Worm (Caenorhabditis elegans) whole organism, L4 larva: ENCODE measurements around the gene ztf-8.

ENCODE experiments used
- D1046.2 ChIP-seq: fragments of 200-800 bp; sonication (Bioruptor generic); IDR thresholded peaks from 2 replicates; pipeline ENCODE4 v1.3.6; 2022; ENCODE audit warnings: missing genetic modification characterization, missing compliant biosample characterization
- F44E2.7 ChIP-seq: fragments of 200-800 bp; sonication (Bioruptor generic); IDR thresholded peaks from 2 replicates; pipeline ENCODE4 v2.1.2; 2022; ENCODE audit warnings: missing genetic modification characterization, missing compliant biosample characterization
- T26A8.4 ChIP-seq: fragments of 200-800 bp; sonication (Bioruptor generic); IDR thresholded peaks from 2 replicates; pipeline ENCODE4 v1.3.6; 2022; ENCODE audit warnings: missing genetic modification characterization, missing compliant biosample characterization
- ZK337.2 ChIP-seq: fragments of 200-800 bp; sonication (Bioruptor generic); IDR thresholded peaks from 2 replicates; pipeline ENCODE4 v1.3.6; 2022; ENCODE audit warnings: missing genetic modification reagents, missing genetic modification characterization, missing compliant biosample characterization
- aha-1 ChIP-seq: fragments of 150-350 bp; peaks from one replicate; lab custom pipeline; 2014; ENCODE audit warnings: missing biosample characterization, missing genetic modification characterization
- aly-2 ChIP-seq: sonication (generic microtip); optimal IDR thresholded peaks from 2 replicates; lab custom pipeline; 2018; ENCODE audit warnings: missing biosample characterization, missing genetic modification characterization
- ama-1 ChIP-seq: fragments of 150-350 bp; optimal IDR thresholded peaks from 2 replicates; lab custom pipeline; 2014; ENCODE audit warnings: inconsistent platforms, mixed read lengths
- ceh-20 ChIP-seq: fragments of 200-800 bp; sonication (Bioruptor generic); IDR thresholded peaks from 2 replicates; pipeline ENCODE4 v1.3.6; 2022; ENCODE audit warnings: missing genetic modification reagents, missing genetic modification characterization, missing compliant biosample characterization
- ceh-62 ChIP-seq: sonication (generic microtip); optimal IDR thresholded peaks from 2 replicates; lab custom pipeline; 2017; ENCODE audit warnings: missing biosample characterization, missing genetic modification characterization
- ctbp-1 ChIP-seq: fragments of 200-800 bp; sonication (Bioruptor generic); IDR thresholded peaks from 2 replicates; pipeline ENCODE4 v1.3.6; 2022; ENCODE audit warnings: missing genetic modification reagents, missing genetic modification characterization, missing compliant biosample characterization
- daf-16 ChIP-seq, 3 experiments: sonication (generic microtip); optimal IDR thresholded peaks; 2 replicates each; lab custom pipeline; 2016 to 2017; ENCODE audit warnings: missing genetic modification characterization in 3 of 3, missing genetic modification reagents in 3 of 3, mild to moderate bottlenecking in 2 of 3, missing compliant biosample characterization in 2 of 3, missing biosample characterization in 1 of 3, moderate library complexity in 1 of 3
- daf-8 ChIP-seq: fragments of 200-800 bp; sonication (Bioruptor generic); IDR thresholded peaks from 2 replicates; pipeline ENCODE4 v1.3.6; 2022; ENCODE audit warnings: missing genetic modification characterization, missing compliant biosample characterization
- dmd-8 ChIP-seq: fragments of 200-800 bp; sonication (Bioruptor generic); IDR thresholded peaks from 2 replicates; pipeline ENCODE4 v1.3.6; 2022; ENCODE audit warnings: missing genetic modification characterization, missing compliant biosample characterization
- dpl-1 ChIP-seq: fragments of 150-350 bp; optimal IDR thresholded peaks from 2 replicates; lab custom pipeline; 2014; ENCODE audit warnings: missing biosample characterization, missing genetic modification reagents, missing genetic modification characterization
- dve-1 ChIP-seq: sonication (generic microtip); optimal IDR thresholded peaks from 2 replicates; lab custom pipeline; 2017; ENCODE audit warnings: antibody characterized with exemption, mild to moderate bottlenecking, missing genetic modification characterization, missing compliant biosample characterization; ENCODE audit not compliant: insufficient read depth
- hlh-11 ChIP-seq: fragments of 200-800 bp; sonication (Bioruptor generic); optimal IDR thresholded peaks from 2 replicates; lab custom pipeline; 2018; ENCODE audit warnings: mild to moderate bottlenecking, missing genetic modification characterization, missing compliant biosample characterization
- hlh-30 ChIP-seq: sonication (generic microtip); optimal IDR thresholded peaks from 2 replicates; lab custom pipeline; 2017; ENCODE audit warnings: antibody characterized with exemption, mild to moderate bottlenecking, missing genetic modification characterization, missing compliant biosample characterization; ENCODE audit not compliant: insufficient read depth
- jun-1 ChIP-seq: fragments of 150-350 bp; optimal IDR thresholded peaks from 2 replicates; lab custom pipeline; 2014; ENCODE audit warnings: missing biosample characterization, missing genetic modification reagents, missing genetic modification characterization
- lim-7 ChIP-seq: fragments of 200-800 bp; sonication (Bioruptor generic); IDR thresholded peaks from 2 replicates; pipeline ENCODE4 v1.3.6; 2022; ENCODE audit warnings: missing genetic modification characterization, missing compliant biosample characterization
- lin-15B ChIP-seq: fragments of 150-350 bp; sonication (generic microtip); optimal IDR thresholded peaks from 3 replicates; lab custom pipeline; 2014; ENCODE audit warnings: missing biosample characterization, missing genetic modification characterization
- lin-39 ChIP-seq: fragments of 150-350 bp; optimal IDR thresholded peaks from 2 replicates; lab custom pipeline; 2014; ENCODE audit warnings: missing biosample characterization, missing genetic modification reagents, missing genetic modification characterization
- lsy-2 ChIP-seq, 2 experiments: fragments of 150-350 bp in 1 of 2; sonication (generic microtip) in 1 of 2; optimal IDR thresholded peaks; 2 replicates each; lab custom pipeline; 2014 to 2017; ENCODE audit warnings: missing biosample characterization in 2 of 2, missing genetic modification characterization in 2 of 2
- madf-9 ChIP-seq: fragments of 200-800 bp; sonication (Bioruptor generic); conservative IDR thresholded peaks from 2 replicates; pipeline ENCODE4 v1.3.6; 2022; ENCODE audit warnings: missing genetic modification reagents, missing genetic modification characterization, missing compliant biosample characterization
- mdl-1 ChIP-seq, 2 experiments: fragments of 150-350 bp in 1 of 2; sonication (generic microtip) in 1 of 2; optimal IDR thresholded peaks; 2 replicates each; lab custom pipeline; 2014 to 2017; ENCODE audit warnings: missing biosample characterization in 2 of 2, missing genetic modification characterization in 2 of 2
- mdt-29 ChIP-seq: fragments of 200-800 bp; sonication (Bioruptor generic); IDR thresholded peaks from 2 replicates; pipeline ENCODE4 v1.3.6; 2022; ENCODE audit warnings: missing genetic modification reagents, missing genetic modification characterization, missing compliant biosample characterization
- mep-1 ChIP-seq: fragments of 150-350 bp; sonication (generic microtip); optimal IDR thresholded peaks from 3 replicates; lab custom pipeline; 2014; ENCODE audit warnings: missing biosample characterization, missing genetic modification characterization
- mes-2 ChIP-seq: sonication (generic microtip); optimal IDR thresholded peaks from 2 replicates; lab custom pipeline; 2016; ENCODE audit warnings: missing genotype, mild to moderate bottlenecking, missing genetic modification characterization, missing compliant biosample characterization; ENCODE audit not compliant: poor library complexity, severe bottlenecking
- nhr-10 ChIP-seq: fragments of 150-350 bp; optimal IDR thresholded peaks from 2 replicates; lab custom pipeline; 2014; ENCODE audit warnings: missing biosample characterization, missing genetic modification characterization
- nhr-28 ChIP-seq: fragments of 150-350 bp; optimal IDR thresholded peaks from 2 replicates; lab custom pipeline; 2014; ENCODE audit warnings: missing biosample characterization, missing genetic modification characterization
- nhr-6 ChIP-seq: fragments of 150-350 bp; optimal IDR thresholded peaks from 2 replicates; lab custom pipeline; 2014; ENCODE audit warnings: missing biosample characterization, missing genetic modification characterization
- nhr-77 ChIP-seq: fragments of 150-350 bp; optimal IDR thresholded peaks from 2 replicates; lab custom pipeline; 2014; ENCODE audit warnings: missing biosample characterization, missing genetic modification characterization
- pha-4 ChIP-seq, 2 experiments: fragments of 150-350 bp in 1 of 2; fragments of 200-800 bp in 1 of 2; sonication (Bioruptor generic) in 1 of 2; IDR thresholded peaks in 1 of 2; optimal IDR thresholded peaks in 1 of 2; 2 replicates each; pipeline versions ENCODE4 v1.3.6 to Lab custom; 2014 to 2022; ENCODE audit warnings: missing genetic modification characterization in 2 of 2, missing genetic modification reagents in 2 of 2, missing biosample characterization in 1 of 2, missing compliant biosample characterization in 1 of 2
- pqm-1 ChIP-seq: sonication (generic microtip); optimal IDR thresholded peaks from 2 replicates; lab custom pipeline; 2017; ENCODE audit warnings: missing biosample characterization, missing genetic modification characterization
- sdz-12 ChIP-seq: fragments of 200-800 bp; sonication (Bioruptor generic); optimal IDR thresholded peaks from 2 replicates; lab custom pipeline; 2018; ENCODE audit warnings: mild to moderate bottlenecking, missing genetic modification characterization, missing compliant biosample characterization
- tra-1 ChIP-seq: fragments of 200-800 bp; sonication (Bioruptor generic); IDR thresholded peaks from 2 replicates; pipeline ENCODE4 v1.3.6; 2022; ENCODE audit warnings: missing genetic modification reagents, missing genetic modification characterization, missing compliant biosample characterization
- unc-62 ChIP-seq, 3 experiments: fragments of 150-350 bp in 1 of 3; sonication (generic microtip); optimal IDR thresholded peaks in 2 of 3; peaks in 1 of 3; 1 replicate in 1 of 3; 2 replicates in 2 of 3; lab custom pipeline; 2014 to 2017; ENCODE audit warnings: missing biosample characterization in 3 of 3, missing genetic modification characterization in 3 of 3, missing genetic modification reagents in 3 of 3, missing genotype in 1 of 3
- ztf-11 ChIP-seq: fragments of 150-350 bp; optimal IDR thresholded peaks from 2 replicates; lab custom pipeline; 2014; ENCODE audit warnings: missing biosample characterization, missing genetic modification characterization

The ztf-8 gene

ce11 chrIII:5227831-5228467, 45.3 kb downstream of the ztf-8 start, which contains the start of the genes C34E10.12, C34E10.10 and atp-2 (continued):
- TF ChIP-seq D1046.2 (GFP tag; lab: Robert Waterston, UW) (no peak), ceh-62 (tag; lab: Kevin White, UChicago) (no peak), aly-2 (tag; lab: Kevin White, UChicago) (no peak), lin-15B (tag; lab: Kevin White, UChicago) (no peak), lin-39 (tag; lab: Kevin White, UChicago) (no peak), ZK337.2 (no peak), F44E2.7 (GFP tag; lab: Robert Waterston, UW) (no peak), dve-1 (peak; percentile 92), T26A8.4 (GFP tag; lab: Robert Waterston, UW) (peak; percentile 60; the same call in 1 of the 2 replicates), nhr-28 (tag; lab: Kevin White, UChicago) (peak; percentile 82), ceh-20 (GFP tag; lab: Robert Waterston, UW) (peak; percentile 47; the same call in 1 of the 2 replicates), aha-1 (tag; lab: Kevin White, UChicago) (peak; percentile 96), sdz-12 (no peak)

- no peak for TF ChIP-seq lim-7 (GFP tag; lab: Robert Waterston, UW)
- no peak for TF ChIP-seq dmd-8 (GFP tag; lab: Robert Waterston, UW)
- TF ChIP-seq hlh-30 = no peak
- peak in 1 of 2 experiments; percentile 23 for TF ChIP-seq unc-62 (GFP tag; optimal IDR thresholded peaks at IDR 0.05 in 1 of 2; lab: Kevin White, UChicago)
- TF ChIP-seq unc-62 (tag; optimal IDR thresholded peaks at IDR 0.05; lab: Kevin White, UChicago) = no peak
- no peak for TF ChIP-seq mdt-29 (GFP tag; lab: Robert Waterston, UW)
- no peak for TF ChIP-seq mdl-1 (tag; optimal IDR thresholded peaks at IDR 0.05; lab: Kevin White, UChicago)
- TF ChIP-seq daf-8 = no peak
These were observed 48.0 kb downstream of the ztf-8 start, which contains the start of gene nex-1 for ce11 chrIII:5225321-5225720. TSS of gene nex-1 (plus strand) at chrIII:5225621.

ce11 chrIII:5224908-5225307, 48.4 kb downstream of the ztf-8 start:
- TF ChIP-seq lin-39 (tag; lab: Kevin White, UChicago) (no peak), pqm-1 (tag; lab: Kevin White, UChicago) (peak; percentile 36), mes-2 (peak; percentile 21), D1046.2 (GFP tag; lab: Robert Waterston, UW) (no peak), madf-9 (GFP tag; lab: Robert Waterston, UW) (0 out of 2 replicates have a peak, but pooled peaks have one; percentile 18), tra-1 (GFP tag; lab: Robert Waterston, UW) (no peak), ctbp-1 (GFP tag; lab: Robert Waterston, UW) (no peak), ztf-11 (tag; lab: Kevin White, UChicago) (no peak), ama-1 (peak; percentile 51), hlh-11 (tag; lab: Kevin White, UChicago) (peak; percentile 36), nhr-77 (tag; lab: Kevin White, UChicago) (peak; percentile 23), nhr-6 (peak; percentile 54), nhr-28 (tag; lab: Kevin White, UChicago) (peak; percentile 52), jun-1 (tag; lab: Kevin White, UChicago) (no peak), lsy-2 (tag; optimal IDR thresholded peaks at IDR 0.05; lab: Kevin White, UChicago) (peak in 1 of 2 experiments; percentile 21), pha-4 (GFP tag; IDR thresholded peaks at IDR 0.05; lab: Robert Waterston, UW) (no peak), pha-4 (tag; optimal IDR thresholded peaks at IDR 0.05; lab: Kevin White, UChicago) (peak; percentile 44), mep-1 (tag; lab: Kevin White, UChicago) (peak; percentile 14), daf-16 (GFP tag; optimal IDR thresholded peaks at IDR 0.05; lab: Kevin White, UChicago) (no peak), daf-16 (tag; optimal IDR thresholded peaks at IDR 0.05; lab: Kevin White, UChicago) (peak; percentile 73), nhr-10 (tag; lab: Kevin White, UChicago) (no peak), dpl-1 (GFP tag; lab: Kevin White, UChicago) (peak; percentile 1), dve-1 (peak; percentile 81)
